Fruit fly (Drosophila melanogaster) whole organism, prepupa: Measurements from ENCODE around the gene CG14984.
A peak's percentile ranks its signal among the peaks of the same experiment; 100 is the strongest.

ENCODE experiments used
- CG10669 ChIP-seq: fragments of 200-800 bp; sonication (Bioruptor generic); optimal IDR thresholded peaks from 3 replicates; lab custom pipeline; 2018; ENCODE audit warnings: missing biosample characterization, mild to moderate bottlenecking, missing genetic modification characterization, moderate library complexity
- CG11294 ChIP-seq: fragments of 200-800 bp; sonication (Bioruptor generic); IDR thresholded peaks from 2 replicates; pipeline ENCODE4 v1.3.6; 2022; ENCODE audit warnings: missing biosample characterization, missing genetic modification characterization
- CG11762 ChIP-seq: fragments of 200-800 bp; sonication (Bioruptor generic); optimal IDR thresholded peaks from 3 replicates; lab custom pipeline; 2016; ENCODE audit warnings: missing biosample characterization, missing genetic modification characterization; ENCODE audit not compliant: insufficient read depth
- CG11902 ChIP-seq: fragments of 200-800 bp; sonication (Bioruptor generic); optimal IDR thresholded peaks from 3 replicates; lab custom pipeline; 2016; ENCODE audit warnings: missing biosample characterization, missing genetic modification characterization
- CG15336 ChIP-seq: fragments of 200-800 bp; sonication (Bioruptor generic); IDR thresholded peaks from 2 replicates; pipeline ENCODE4 v1.3.6; 2022; ENCODE audit warnings: missing biosample characterization, missing genetic modification characterization
- CG1621 ChIP-seq: fragments of 200-800 bp; sonication (Bioruptor generic); optimal IDR thresholded peaks from 3 replicates; lab custom pipeline; 2018; ENCODE audit warnings: missing biosample characterization, mild to moderate bottlenecking, missing genetic modification characterization
- CG3032 ChIP-seq: fragments of 200-800 bp; optimal IDR thresholded peaks from 2 replicates; lab custom pipeline; 2019; ENCODE audit warnings: missing biosample characterization, mild to moderate bottlenecking, missing genetic modification characterization, moderate library complexity
- CG31627 ChIP-seq: fragments of 200-800 bp; sonication (Bioruptor generic); optimal IDR thresholded peaks from 3 replicates; lab custom pipeline; 2016; ENCODE audit warnings: missing biosample characterization, missing genetic modification characterization
- CG34406 ChIP-seq: fragments of 200-800 bp; sonication (Bioruptor generic); optimal IDR thresholded peaks from 3 replicates; lab custom pipeline; 2016; ENCODE audit warnings: missing biosample characterization, missing genetic modification characterization
- CG3919 ChIP-seq: fragments of 200-800 bp; sonication (Bioruptor generic); optimal IDR thresholded peaks from 3 replicates; lab custom pipeline; 2016; ENCODE audit warnings: missing biosample characterization, missing genetic modification characterization
- CG4318 ChIP-seq: fragments of 200-800 bp; sonication (Bioruptor generic); optimal IDR thresholded peaks from 3 replicates; lab custom pipeline; 2017; ENCODE audit warnings: missing biosample characterization, mild to moderate bottlenecking, missing genetic modification characterization
- CG6163 ChIP-seq: fragments of 200-800 bp; sonication (Bioruptor generic); IDR thresholded peaks from 3 replicates; pipeline ENCODE4 v1.3.6; 2022; ENCODE audit warnings: missing biosample characterization, missing genetic modification characterization
- CG6276 ChIP-seq: fragments of 200-800 bp; sonication (Bioruptor generic); optimal IDR thresholded peaks from 2 replicates; lab custom pipeline; 2017; ENCODE audit warnings: missing biosample characterization, mild to moderate bottlenecking, missing genetic modification characterization
- CG6792 ChIP-seq: fragments of 200-800 bp; sonication (Bioruptor generic); optimal IDR thresholded peaks from 3 replicates; lab custom pipeline; 2016; ENCODE audit warnings: missing biosample characterization, missing genetic modification characterization
- CG6808 ChIP-seq: fragments of 200-800 bp; sonication (Bioruptor generic); optimal IDR thresholded peaks from 3 replicates; lab custom pipeline; 2017; ENCODE audit warnings: missing biosample characterization, missing genetic modification characterization, mild to moderate bottlenecking, moderate library complexity, missing genetic modification reagents
- CG6854 ChIP-seq: fragments of 200-800 bp; sonication (Bioruptor generic); optimal IDR thresholded peaks from 2 replicates; lab custom pipeline; 2017; ENCODE audit warnings: missing biosample characterization, mild to moderate bottlenecking, missing genetic modification characterization
- CG7368 ChIP-seq: fragments of 200-800 bp; sonication (Bioruptor generic); optimal IDR thresholded peaks from 3 replicates; lab custom pipeline; 2016; ENCODE audit warnings: missing biosample characterization, missing genetic modification characterization
- CG8119 ChIP-seq: fragments of 200-800 bp; sonication (Bioruptor generic); IDR thresholded peaks from 3 replicates; pipeline ENCODE4 v1.3.6; 2022; ENCODE audit warnings: missing biosample characterization, missing genetic modification characterization
- CG8319 ChIP-seq: fragments of 200-800 bp; sonication (Bioruptor generic); optimal IDR thresholded peaks from 3 replicates; lab custom pipeline; 2016; ENCODE audit warnings: missing biosample characterization, missing genetic modification characterization
- CG8632 ChIP-seq: fragments of 200-800 bp; sonication (Bioruptor generic); optimal IDR thresholded peaks from 3 replicates; lab custom pipeline; 2016; ENCODE audit warnings: missing biosample characterization, missing genetic modification characterization
- CG9139 ChIP-seq: fragments of 200-800 bp; sonication (Bioruptor generic); optimal IDR thresholded peaks from 3 replicates; lab custom pipeline; 2017; ENCODE audit warnings: missing biosample characterization, mild to moderate bottlenecking, missing genetic modification characterization
- Eip75B ChIP-seq: fragments of 200-800 bp; sonication (Bioruptor generic); optimal IDR thresholded peaks from 3 replicates; lab custom pipeline; 2016; ENCODE audit warnings: missing biosample characterization, missing genetic modification characterization
- Eip78C ChIP-seq: fragments of 200-800 bp; sonication (Bioruptor generic); peaks from one replicate; lab custom pipeline; 2016; ENCODE audit warnings: missing biosample characterization, missing genetic modification characterization
- Ets21C ChIP-seq: fragments of 200-800 bp; sonication (Bioruptor generic); optimal IDR thresholded peaks from 3 replicates; lab custom pipeline; 2016; ENCODE audit warnings: missing biosample characterization, missing genetic modification characterization
- Ets96B ChIP-seq: fragments of 200-800 bp; optimal IDR thresholded peaks from 2 replicates; lab custom pipeline; 2019; ENCODE audit warnings: missing biosample characterization, mild to moderate bottlenecking, missing genetic modification characterization, moderate library complexity
- Gug ChIP-seq: fragments of 200-800 bp; sonication (Bioruptor generic); IDR thresholded peaks from 2 replicates; pipeline ENCODE4 v1.3.6; 2022; ENCODE audit warnings: missing biosample characterization, missing genetic modification characterization
- Hr39 ChIP-seq: fragments of 200-800 bp; sonication (Bioruptor generic); optimal IDR thresholded peaks from 2 replicates; lab custom pipeline; 2016; ENCODE audit warnings: missing biosample characterization, missing genetic modification characterization
- Lpt ChIP-seq: fragments of 200-800 bp; sonication (Bioruptor generic); optimal IDR thresholded peaks from 3 replicates; lab custom pipeline; 2016; ENCODE audit warnings: missing biosample characterization, missing genetic modification characterization
- Met ChIP-seq: fragments of 200-800 bp; sonication (Bioruptor generic); optimal IDR thresholded peaks from 3 replicates; lab custom pipeline; 2016; ENCODE audit warnings: missing biosample characterization, missing genetic modification characterization
- OdsH ChIP-seq: fragments of 200-800 bp; sonication (Bioruptor generic); optimal IDR thresholded peaks from 3 replicates; lab custom pipeline; 2016; ENCODE audit warnings: missing biosample characterization, missing genetic modification characterization
- Sox14 ChIP-seq: fragments of 200-800 bp; sonication (Bioruptor generic); optimal IDR thresholded peaks from 3 replicates; lab custom pipeline; 2016; ENCODE audit warnings: missing biosample characterization, missing genetic modification characterization
- achi ChIP-seq: fragments of 200-800 bp; sonication (Bioruptor generic); optimal IDR thresholded peaks from 3 replicates; lab custom pipeline; 2016; ENCODE audit warnings: missing biosample characterization, missing genetic modification characterization
- acj6 ChIP-seq: fragments of 200-800 bp; sonication (Bioruptor generic); optimal IDR thresholded peaks from 3 replicates; lab custom pipeline; 2016; ENCODE audit warnings: missing biosample characterization, missing genetic modification characterization
- cyc ChIP-seq: fragments of 200-800 bp; sonication (Bioruptor generic); optimal IDR thresholded peaks from 3 replicates; lab custom pipeline; 2016; ENCODE audit warnings: missing biosample characterization, missing genetic modification characterization
- dac ChIP-seq: fragments of 200-800 bp; sonication (Bioruptor generic); optimal IDR thresholded peaks from 2 replicates; lab custom pipeline; 2017; ENCODE audit warnings: missing biosample characterization, mild to moderate bottlenecking, missing genetic modification characterization
- dsx ChIP-seq: fragments of 200-800 bp; optimal IDR thresholded peaks from 3 replicates; lab custom pipeline; 2019; ENCODE audit warnings: missing biosample characterization, mild to moderate bottlenecking, missing genetic modification characterization, moderate library complexity; ENCODE audit not compliant: poor library complexity, severe bottlenecking
- eg ChIP-seq: fragments of 200-800 bp; sonication (Bioruptor generic); IDR thresholded peaks from 3 replicates; pipeline ENCODE4 v1.3.6; 2022; ENCODE audit warnings: missing biosample characterization, missing genetic modification characterization
- esn ChIP-seq: fragments of 200-800 bp; sonication (Bioruptor generic); optimal IDR thresholded peaks from 2 replicates; lab custom pipeline; 2016; ENCODE audit warnings: missing biosample characterization, mild to moderate bottlenecking, missing genetic modification characterization, moderate library complexity
- fd59A ChIP-seq: fragments of 200-800 bp; sonication (Bioruptor generic); optimal IDR thresholded peaks from 2 replicates; lab custom pipeline; 2017; ENCODE audit warnings: missing biosample characterization, mild to moderate bottlenecking, missing genetic modification characterization, missing genetic modification reagents
- fkh ChIP-seq: fragments of 200-800 bp; sonication (Bioruptor generic); optimal IDR thresholded peaks from 3 replicates; lab custom pipeline; 2017; ENCODE audit warnings: missing biosample characterization, mild to moderate bottlenecking, missing genetic modification characterization, moderate library complexity
- lz ChIP-seq: fragments of 200-800 bp; sonication (Bioruptor generic); optimal IDR thresholded peaks from 3 replicates; lab custom pipeline; 2016; ENCODE audit warnings: missing biosample characterization, missing genetic modification characterization
- pdm3 ChIP-seq: fragments of 200-800 bp; sonication (Bioruptor generic); optimal IDR thresholded peaks from 3 replicates; lab custom pipeline; 2016; ENCODE audit warnings: missing biosample characterization, missing genetic modification characterization
- salr ChIP-seq, 2 experiments: fragments of 200-800 bp; sonication (Bioruptor generic); optimal IDR thresholded peaks; 3 replicates each; lab custom pipeline; 2016 to 2018; ENCODE audit warnings: missing biosample characterization in 2 of 2, missing genetic modification characterization in 2 of 2, mild to moderate bottlenecking in 1 of 2
- spab ChIP-seq: fragments of 200-800 bp; sonication (Bioruptor generic); optimal IDR thresholded peaks from 2 replicates; lab custom pipeline; 2017; ENCODE audit warnings: missing biosample characterization, mild to moderate bottlenecking, missing genetic modification characterization, missing genetic modification reagents
- ss ChIP-seq, 2 experiments: fragments of 200-800 bp; sonication (Bioruptor generic); optimal IDR thresholded peaks; 2 replicates in 1 of 2; 3 replicates in 1 of 2; lab custom pipeline; 2017 to 2018; ENCODE audit warnings: mild to moderate bottlenecking in 2 of 2, missing biosample characterization in 2 of 2, missing genetic modification characterization in 2 of 2, moderate library complexity in 1 of 2
- svp ChIP-seq: fragments of 200-800 bp; sonication (Bioruptor generic); peaks from one replicate; lab custom pipeline; 2016; ENCODE audit warnings: missing biosample characterization, missing genetic modification characterization
- topi ChIP-seq: fragments of 200-800 bp; sonication (Bioruptor generic); optimal IDR thresholded peaks from 3 replicates; lab custom pipeline; 2016; ENCODE audit warnings: missing biosample characterization, missing genetic modification characterization

The CG14984 gene

DNA sequence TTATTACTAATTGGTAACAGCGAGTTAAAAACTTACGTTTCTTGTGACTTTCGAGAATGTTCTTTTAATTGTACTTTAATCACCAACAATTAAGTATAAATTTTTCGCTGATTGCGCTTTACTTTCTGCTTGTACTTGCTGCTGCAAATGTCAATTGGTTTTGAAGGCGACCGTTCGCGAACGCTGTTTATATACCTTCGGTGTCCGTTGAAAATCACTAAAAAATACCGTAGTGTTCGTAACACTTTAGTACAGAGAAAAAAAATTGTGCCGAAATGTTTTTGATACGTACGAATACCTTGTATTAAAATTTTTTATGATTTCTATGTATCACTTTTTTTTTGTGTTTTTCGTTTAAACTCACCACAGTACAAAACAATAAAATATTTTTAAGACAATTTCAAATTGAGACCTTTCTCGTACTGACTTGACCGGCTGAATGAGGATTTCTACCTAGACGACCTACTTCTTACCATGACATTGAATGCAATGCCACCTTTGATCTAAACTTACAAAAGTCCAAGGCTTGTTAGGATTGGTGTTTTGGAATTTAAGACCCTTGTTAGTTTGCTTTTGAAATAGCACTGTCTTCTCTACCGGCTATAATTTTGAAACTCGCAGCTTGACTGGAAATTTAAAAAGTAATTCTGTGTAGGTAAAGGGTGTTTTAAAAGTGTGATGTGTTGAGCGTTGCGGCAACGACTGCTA is 49.7 kb downstream of the CG14984 start, which contains the start of gene Ubi-p63E (continued):
- TF ChIP-seq CG8119 (GFP tag; lab: Robert Waterston, UW) (no peak), Ets21C (peak; percentile 61), CG6276 (peak; percentile 50), dac (GFP tag; lab: Kevin White, UChicago) (peak; percentile 20), acj6 (peak; percentile 61), Met (GFP tag; lab: Kevin White, UChicago) (peak; percentile 66), CG10669 (peak; percentile 49), cyc (peak; percentile 57), CG4318 (GFP tag; lab: Kevin White, UChicago) (peak; percentile 56), achi (GFP tag; lab: Kevin White, UChicago) (peak; percentile 57), CG15336 (GFP tag; lab: Robert Waterston, UW) (no peak), spab (GFP tag; lab: Kevin White, UChicago) (peak; percentile 51)

DNA sequence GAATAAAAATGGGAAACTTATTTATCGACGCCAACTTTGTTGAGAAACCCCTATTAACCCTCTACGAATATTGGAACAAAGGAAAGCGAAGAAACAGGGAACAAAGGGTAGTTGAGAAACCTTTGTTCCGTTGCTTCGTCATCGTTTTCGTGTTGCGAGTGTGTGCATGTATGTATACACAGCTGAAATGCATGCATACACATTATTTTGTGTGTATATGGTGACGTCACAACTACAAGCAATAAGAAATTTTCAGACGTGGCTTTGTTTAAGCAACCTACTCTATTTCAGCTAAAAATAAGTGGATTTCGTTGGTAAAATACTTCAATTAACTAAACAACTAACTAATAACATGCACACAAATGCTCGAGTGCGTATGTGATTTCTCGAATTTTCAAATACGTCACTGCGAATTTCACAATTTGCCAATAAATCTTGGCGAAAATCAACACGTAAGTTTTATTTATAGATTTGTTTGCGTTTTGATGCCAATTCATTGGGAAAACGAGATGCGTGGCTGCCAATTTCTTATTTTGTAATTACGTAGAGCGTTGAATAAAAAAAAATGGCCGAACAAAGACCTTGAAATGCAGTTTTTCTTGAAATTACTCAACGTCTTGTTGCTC is 50.4 kb downstream of the CG14984 start:
- TF ChIP-seq Lpt (no peak), cyc (no peak), CG9139 (GFP tag; lab: Kevin White, UChicago) (no peak), dac (GFP tag; lab: Kevin White, UChicago) (no peak), acj6 (no peak), topi (no peak), CG1621 (no peak), Gug (GFP tag; lab: Robert Waterston, UW) (no peak), CG8119 (GFP tag; lab: Robert Waterston, UW) (no peak), eg (GFP tag; lab: Robert Waterston, UW) (no peak), ss (GFP tag; optimal IDR thresholded peaks at IDR 0.05; lab: Kevin White, UChicago) (peak; percentile 42 to 62), Hr39 (GFP tag; lab: Kevin White, UChicago) (no peak), CG6276 (peak; percentile 51), CG6163 (no peak), lz (no peak), svp (GFP tag; lab: Kevin White, UChicago) (no peak), dsx (peak; percentile 69), CG11294 (GFP tag; lab: Robert Waterston, UW) (no peak), fd59A (no peak), CG8319 (GFP tag; lab: Kevin White, UChicago) (no peak), Sox14 (GFP tag; lab: Kevin White, UChicago) (peak; percentile 86), CG15336 (GFP tag; lab: Robert Waterston, UW) (no peak), spab (GFP tag; lab: Kevin White, UChicago) (peak; percentile 7), CG3919 (GFP tag; lab: Kevin White, UChicago) (no peak), CG6808 (GFP tag; lab: Kevin White, UChicago) (peak; percentile 60), CG7368 (GFP tag; lab: Kevin White, UChicago) (no peak), CG6792 (no peak), achi (GFP tag; lab: Kevin White, UChicago) (no peak), CG6854 (GFP tag; lab: Kevin White, UChicago) (no peak), fkh (GFP tag; lab: Kevin White, UChicago) (peak; percentile 49), Ets96B (tag; lab: Kevin White, UChicago) (no peak), esn (GFP tag; lab: Kevin White, UChicago) (no peak), Met (GFP tag; lab: Kevin White, UChicago) (no peak), salr (GFP tag; optimal IDR thresholded peaks at IDR 0.05; lab: Kevin White, UChicago) (no peak), CG34406 (no peak), CG11762 (GFP tag; lab: Kevin White, UChicago) (no peak), CG11902 (GFP tag; lab: Kevin White, UChicago) (no peak), CG31627 (GFP tag; lab: Kevin White, UChicago) (no peak), Eip78C (peak; percentile 44), OdsH (GFP tag; lab: Kevin White, UChicago) (no peak), pdm3 (GFP tag; lab: Kevin White, UChicago) (no peak), CG8632 (GFP tag; lab: Kevin White, UChicago) (no peak), CG3032 (tag; lab: Kevin White, UChicago) (no peak), Eip75B (no peak)
